Worm (Caenorhabditis elegans) whole organism, L1 larva: ENCODE results near the gene mdf-2.

Source experiments
- egl-27 ChIP-seq, 2 experiments: fragments of 150-350 bp in 1 of 2; sonication (generic microtip); optimal IDR thresholded peaks; 3 replicates each; lab custom pipeline; 2017 to 2018; ENCODE audit warnings: missing biosample characterization in 2 of 2, missing genetic modification characterization in 2 of 2, missing genetic modification reagents in 2 of 2
- elt-2 ChIP-seq: sonication (generic microtip); optimal IDR thresholded peaks from 2 replicates; lab custom pipeline; 2016; ENCODE audit warnings: missing genetic modification characterization, mild to moderate bottlenecking, inconsistent platforms, missing compliant biosample characterization, missing genetic modification reagents
- fkh-10 ChIP-seq: sonication (generic microtip); optimal IDR thresholded peaks from 2 replicates; lab custom pipeline; 2017; ENCODE audit warnings: missing biosample characterization, missing genetic modification reagents, missing genetic modification characterization
- fos-1 ChIP-seq: fragments of 150-350 bp; optimal IDR thresholded peaks from 2 replicates; lab custom pipeline; 2014; ENCODE audit warnings: missing biosample characterization, missing genetic modification characterization
- hpl-2 ChIP-seq: fragments of 150-350 bp; optimal IDR thresholded peaks from 2 replicates; lab custom pipeline; 2014; ENCODE audit warnings: missing biosample characterization, missing genetic modification reagents, missing genetic modification characterization
- lin-15B ChIP-seq: fragments of 150-350 bp; sonication (generic microtip); optimal IDR thresholded peaks from 3 replicates; lab custom pipeline; 2014; ENCODE audit warnings: missing biosample characterization, missing genetic modification characterization
- mdl-1 ChIP-seq, 2 experiments: fragments of 150-350 bp; optimal IDR thresholded peaks; 2 replicates each; lab custom pipeline; 2014 to 2017; ENCODE audit warnings: missing biosample characterization in 2 of 2, missing genetic modification characterization in 2 of 2, inconsistent platforms in 1 of 2
- nhr-12 ChIP-seq: sonication (generic microtip); optimal IDR thresholded peaks from 2 replicates; lab custom pipeline; 2017; ENCODE audit warnings: missing biosample characterization, missing genetic modification characterization
- nhr-237 ChIP-seq: fragments of 150-350 bp; optimal IDR thresholded peaks from 2 replicates; lab custom pipeline; 2014; ENCODE audit warnings: missing biosample characterization, missing genetic modification characterization
- nhr-76 ChIP-seq: sonication (generic microtip); optimal IDR thresholded peaks from 2 replicates; lab custom pipeline; 2017; ENCODE audit warnings: missing biosample characterization, missing genetic modification characterization
- pag-3 ChIP-seq: sonication (generic microtip); optimal IDR thresholded peaks from 2 replicates; lab custom pipeline; 2017; ENCODE audit warnings: missing genetic modification characterization, mild to moderate bottlenecking, missing compliant biosample characterization, antibody characterized with exemption, borderline replicate concordance; ENCODE audit not compliant: insufficient read depth
- sox-4 ChIP-seq: sonication (generic microtip); optimal IDR thresholded peaks from 2 replicates; lab custom pipeline; 2016; ENCODE audit warnings: missing genetic modification characterization, missing compliant biosample characterization

ce11 chrIV:2678152-2678551 lies 37.2 kb upstream of the mdf-2 start:
- no peak for TF ChIP-seq pag-3 (tag; lab: Kevin White, UChicago)
- no peak for TF ChIP-seq fos-1 (tag; lab: Kevin White, UChicago)
- no peak for TF ChIP-seq lin-15B (tag; lab: Kevin White, UChicago)
- TF ChIP-seq mdl-1 (tag; optimal IDR thresholded peaks at IDR 0.05; lab: Kevin White, UChicago): no peak
- TF ChIP-seq elt-2 (tag; lab: Kevin White, UChicago): no peak
- TF ChIP-seq nhr-76 (tag; lab: Kevin White, UChicago): no peak
- no peak for TF ChIP-seq nhr-12 (tag; lab: Kevin White, UChicago)
- no peak for TF ChIP-seq egl-27 (tag; optimal IDR thresholded peaks at IDR 0.05; lab: Kevin White, UChicago)
- TF ChIP-seq fkh-10 (GFP tag; lab: Kevin White, UChicago): no peak
- TF ChIP-seq hpl-2 (GFP tag; lab: Kevin White, UChicago): no peak
- TF ChIP-seq nhr-237 (tag; lab: Kevin White, UChicago): no peak
- no peak for TF ChIP-seq sox-4
